Fruit fly (Drosophila melanogaster): ENCODE measurements around the gene Ref1.

The Ref1 gene

dm6 chr3R:7129280-7130069, 49.3 kb upstream of the Ref1 start, which contains the start of gene CG31248 (continued):
- no peak for TF ChIP-seq Jarid2 (GFP tag; optimal IDR thresholded peaks at IDR 0.05)

- TF ChIP-seq Bgb (GFP tag; IDR thresholded peaks at IDR 0.05; ENCODE audit: partially characterized antibody) (no peak), CG17612 (GFP tag; IDR thresholded peaks at IDR 0.05) (peak; percentile 74), ems (GFP tag; optimal IDR thresholded peaks at IDR 0.05) (peak; percentile 88), Dfd (GFP tag; optimal IDR thresholded peaks at IDR 0.05) (no peak), nerfin-1 (tag; optimal IDR thresholded peaks at IDR 0.05) (peak; percentile 80), Hr3 (GFP tag; optimal IDR thresholded peaks at IDR 0.05) (peak; percentile 77), dpn (GFP tag; optimal IDR thresholded peaks at IDR 0.05) (peak; percentile 87), CG4282 (GFP tag; optimal IDR thresholded peaks at IDR 0.05) (peak; percentile 54), sens (GFP tag) (peak; percentile 99), GATAe (GFP tag; conservative IDR thresholded peaks at IDR 0.05) (no peak; the same call in 1 of the 2 replicates), grau (tag; optimal IDR thresholded peaks at IDR 0.05) (peak; percentile 84), CG32767 (GFP tag; IDR thresholded peaks at IDR 0.05) (peak; percentile 81), CoRest (tag; optimal IDR thresholded peaks at IDR 0.05) (peak; percentile 88), sima (GFP tag; optimal IDR thresholded peaks at IDR 0.05) (peak; percentile 22), Atf6 (GFP tag; IDR thresholded peaks at IDR 0.05) (peak; percentile 89), CG30403 (GFP tag; optimal IDR thresholded peaks at IDR 0.05) (peak; percentile 87), pita (GFP tag; optimal IDR thresholded peaks at IDR 0.05) (no peak), Dip2 (GFP tag; IDR thresholded peaks at IDR 0.05) (peak; percentile 40; the same call in 1 of the 2 replicates), CG11247 (GFP tag; IDR thresholded peaks at IDR 0.05) (peak; percentile 85), CG34422 (GFP tag; IDR thresholded peaks at IDR 0.05) (peak; percentile 94), unpg (GFP tag; optimal IDR thresholded peaks at IDR 0.05) (peak; percentile 93), trh (GFP tag; optimal IDR thresholded peaks at IDR 0.05) (peak; percentile 68), Aef1 (GFP tag; IDR thresholded peaks at IDR 0.05) (peak; percentile 87), Mes4 (GFP tag; optimal IDR thresholded peaks at IDR 0.05) (peak; percentile 85), CG14710 (tag; optimal IDR thresholded peaks at IDR 0.05) (peak; percentile 93), lola (GFP tag; optimal IDR thresholded peaks at IDR 0.05) (peak in 1 of 3 experiments; percentile 91), Dad (GFP tag; optimal IDR thresholded peaks at IDR 0.05) (peak; percentile 87), fd3F (GFP tag; optimal IDR thresholded peaks at IDR 0.05) (peak; percentile 76), CG10543 (GFP tag; optimal IDR thresholded peaks at IDR 0.05) (peak; percentile 67), CG2889 (GFP tag; IDR thresholded peaks at IDR 0.05) (peak; percentile 64; the same call in 2 of the 3 replicates), schlank (tag; optimal IDR thresholded peaks at IDR 0.05) (peak; percentile 45), D19A (tag; optimal IDR thresholded peaks at IDR 0.05) (peak; percentile 83), HLHmδ (GFP tag; optimal IDR thresholded peaks at IDR 0.05) (no peak), pho (GFP tag; optimal IDR thresholded peaks at IDR 0.05) (peak; percentile 84), pb (GFP tag; optimal IDR thresholded peaks at IDR 0.05) (peak; percentile 61), dimm (GFP tag; IDR thresholded peaks at IDR 0.05) (no peak; the same call in 1 of the 2 replicates), CG1529 (GFP tag; optimal IDR thresholded peaks at IDR 0.05) (peak; percentile 79), kni (GFP tag; optimal IDR thresholded peaks at IDR 0.05) (peak; percentile 61), CG18619 (GFP tag; optimal IDR thresholded peaks at IDR 0.05) (peak; percentile 77), oc (tag; optimal IDR thresholded peaks at IDR 0.05) (peak; percentile 91), shn (GFP tag; optimal IDR thresholded peaks at IDR 0.05) (peak; percentile 81), CG7839 (tag; optimal IDR thresholded peaks at IDR 0.05) (peak; percentile 88), YL-1 (GFP tag; optimal IDR thresholded peaks at IDR 0.05) (peak; percentile 49), Hmx (GFP tag; optimal IDR thresholded peaks at IDR 0.05) (peak; percentile 43), grn (GFP tag; optimal IDR thresholded peaks at IDR 0.05) (peak; percentile 13), MBD-R2 (GFP tag; IDR thresholded peaks at IDR 0.05) (peak; percentile 93)
Measured at dm6 chr3R:7127966-7128365, 47.8 kb upstream of the Ref1 start, which contains the start of gene CG10068. TSS of gene CG10068 (minus strand) at chr3R:7128027.

Measured in whole organism, embryonic.